Worm (Caenorhabditis elegans) whole organism, L1 larva: ENCODE data around the gene sysm-1.

Experiments used
- C34B4.2 ChIP-seq: sonication (generic microtip); optimal IDR thresholded peaks from 2 replicates; lab custom pipeline; 2017; ENCODE audit warnings: mild to moderate bottlenecking, missing genetic modification characterization, missing compliant biosample characterization
- Y116A8C.19 ChIP-seq: sonication (generic microtip); optimal IDR thresholded peaks from 2 replicates; lab custom pipeline; 2016; ENCODE audit warnings: missing compliant biosample characterization, missing genetic modification characterization, borderline replicate concordance
- aly-2 ChIP-seq: fragments of 150-350 bp; optimal IDR thresholded peaks from 2 replicates; lab custom pipeline; 2014; ENCODE audit warnings: missing biosample characterization, missing genetic modification characterization
- ama-1 ChIP-seq: fragments of 150-350 bp; optimal IDR thresholded peaks from 2 replicates; lab custom pipeline; 2014
- blmp-1 ChIP-seq: fragments of 150-350 bp; optimal IDR thresholded peaks from 2 replicates; lab custom pipeline; 2014; ENCODE audit warnings: missing biosample characterization, missing genetic modification characterization
- ceh-63 ChIP-seq: fragments of 200-800 bp; sonication (Bioruptor generic); optimal IDR thresholded peaks from 2 replicates; lab custom pipeline; 2018; ENCODE audit warnings: mild to moderate bottlenecking, missing genetic modification characterization, missing compliant biosample characterization
- ceh-88 ChIP-seq: fragments of 200-800 bp; sonication (Bioruptor generic); IDR thresholded peaks from 2 replicates; pipeline ENCODE4 v1.3.6; 2022; ENCODE audit warnings: missing genetic modification characterization, missing compliant biosample characterization
- ceh-90 ChIP-seq: sonication (generic microtip); optimal IDR thresholded peaks from 2 replicates; lab custom pipeline; 2016; ENCODE audit warnings: missing genetic modification characterization, missing compliant biosample characterization
- ces-1 ChIP-seq: fragments of 150-350 bp; optimal IDR thresholded peaks from 2 replicates; lab custom pipeline; 2014; ENCODE audit warnings: missing biosample characterization, missing genetic modification reagents, missing genetic modification characterization
- dpl-1 ChIP-seq, 3 experiments: fragments of 150-350 bp in 2 of 3; sonication (generic microtip) in 1 of 3; optimal IDR thresholded peaks; 2 replicates each; lab custom pipeline; 2014 to 2017; ENCODE audit warnings: missing biosample characterization in 3 of 3, missing genetic modification characterization in 3 of 3, missing genetic modification reagents in 3 of 3
- efl-1 ChIP-seq, 4 experiments: fragments of 150-350 bp; optimal IDR thresholded peaks in 3 of 4; peaks in 1 of 4; 1 replicate in 1 of 4; 2 replicates in 3 of 4; lab custom pipeline; 2014; ENCODE audit warnings: missing biosample characterization in 2 of 4, missing genetic modification characterization in 2 of 4, missing genetic modification reagents in 2 of 4
- efl-3 ChIP-seq: fragments of 200-800 bp; sonication (Bioruptor generic); optimal IDR thresholded peaks from 2 replicates; lab custom pipeline; 2018; ENCODE audit warnings: mild to moderate bottlenecking, missing genetic modification characterization, missing compliant biosample characterization
- elt-3 ChIP-seq, 6 experiments: fragments of 150-350 bp in 1 of 6; sonication (generic microtip); optimal IDR thresholded peaks; 2 replicates each; lab custom pipeline; 2017 to 2018; ENCODE audit warnings: missing biosample characterization in 6 of 6, missing genetic modification characterization in 6 of 6, inconsistent platforms in 1 of 6
- fkh-10 ChIP-seq: sonication (generic microtip); optimal IDR thresholded peaks from 2 replicates; lab custom pipeline; 2017; ENCODE audit warnings: missing biosample characterization, missing genetic modification reagents, missing genetic modification characterization
- fkh-4 ChIP-seq: sonication (generic microtip); optimal IDR thresholded peaks from 2 replicates; lab custom pipeline; 2016; ENCODE audit warnings: missing compliant biosample characterization, missing genetic modification characterization, borderline replicate concordance
- fkh-8 ChIP-seq: sonication (generic microtip); optimal IDR thresholded peaks from 2 replicates; lab custom pipeline; 2016; ENCODE audit warnings: mild to moderate bottlenecking, missing genetic modification characterization, missing compliant biosample characterization
- grh-1 ChIP-seq: fragments of 200-800 bp; sonication (Bioruptor generic); IDR thresholded peaks from 2 replicates; pipeline ENCODE4 v1.3.6; 2022; ENCODE audit warnings: missing genetic modification reagents, missing genetic modification characterization, missing compliant biosample characterization
- hlh-4 ChIP-seq: sonication (generic microtip); optimal IDR thresholded peaks from 2 replicates; lab custom pipeline; 2016; ENCODE audit warnings: mild to moderate bottlenecking, missing genetic modification characterization, missing compliant biosample characterization
- irx-1 ChIP-seq: sonication (generic microtip); optimal IDR thresholded peaks from 2 replicates; lab custom pipeline; 2016; ENCODE audit warnings: missing genetic modification characterization, missing compliant biosample characterization
- jun-1 ChIP-seq: fragments of 150-350 bp; optimal IDR thresholded peaks from 2 replicates; lab custom pipeline; 2014; ENCODE audit warnings: missing biosample characterization, missing genetic modification reagents, missing genetic modification characterization
- lin-14 ChIP-seq: fragments of 200-800 bp; sonication (Bioruptor generic); optimal IDR thresholded peaks from 2 replicates; lab custom pipeline; 2018; ENCODE audit warnings: mild to moderate bottlenecking, missing genetic modification characterization, moderate library complexity, missing compliant biosample characterization
- lin-35 ChIP-seq, 2 experiments: fragments of 150-350 bp; optimal IDR thresholded peaks; 2 replicates each; lab custom pipeline; 2014; ENCODE audit warnings: missing biosample characterization in 2 of 2, missing genetic modification characterization in 2 of 2, missing genetic modification reagents in 2 of 2
- lir-3 ChIP-seq: sonication (generic microtip); optimal IDR thresholded peaks from 2 replicates; lab custom pipeline; 2016; ENCODE audit warnings: mild to moderate bottlenecking, missing genetic modification characterization, moderate library complexity, missing compliant biosample characterization; ENCODE audit not compliant: poor library complexity
- mep-1 ChIP-seq: fragments of 150-350 bp; optimal IDR thresholded peaks from 2 replicates; lab custom pipeline; 2014; ENCODE audit warnings: missing biosample characterization, missing genetic modification characterization
- nhr-47 ChIP-seq: sonication (generic microtip); optimal IDR thresholded peaks from 2 replicates; lab custom pipeline; 2016; ENCODE audit warnings: mild to moderate bottlenecking, missing genetic modification characterization, moderate library complexity, missing compliant biosample characterization
- nhr-76 ChIP-seq: sonication (generic microtip); optimal IDR thresholded peaks from 2 replicates; lab custom pipeline; 2017; ENCODE audit warnings: missing biosample characterization, missing genetic modification characterization
- nhr-77 ChIP-seq: fragments of 150-350 bp; optimal IDR thresholded peaks from 2 replicates; lab custom pipeline; 2014; ENCODE audit warnings: missing biosample characterization, missing genetic modification characterization
- nhr-85 ChIP-seq: sonication (generic microtip); peaks from one replicate; lab custom pipeline; 2016; ENCODE audit warnings: missing genetic modification characterization, inconsistent platforms, missing compliant biosample characterization
- pax-3 ChIP-seq: fragments of 200-800 bp; sonication (Bioruptor generic); optimal IDR thresholded peaks from 2 replicates; lab custom pipeline; 2018; ENCODE audit warnings: mild to moderate bottlenecking, missing genetic modification characterization, moderate library complexity, missing compliant biosample characterization
- rnt-1 ChIP-seq: sonication (generic microtip); optimal IDR thresholded peaks from 2 replicates; lab custom pipeline; 2016; ENCODE audit warnings: mild to moderate bottlenecking, missing genetic modification characterization, moderate library complexity, missing compliant biosample characterization
- snu-23 ChIP-seq: sonication (generic microtip); optimal IDR thresholded peaks from 2 replicates; lab custom pipeline; 2016; ENCODE audit warnings: missing genetic modification characterization, missing compliant biosample characterization
- sox-4 ChIP-seq: sonication (generic microtip); optimal IDR thresholded peaks from 2 replicates; lab custom pipeline; 2016; ENCODE audit warnings: missing genetic modification characterization, missing compliant biosample characterization
- unc-30 ChIP-seq: sonication (generic microtip); optimal IDR thresholded peaks from 2 replicates; lab custom pipeline; 2017; ENCODE audit warnings: missing biosample characterization, missing genetic modification characterization
- vab-15 ChIP-seq: sonication (generic microtip); optimal IDR thresholded peaks from 2 replicates; lab custom pipeline; 2017; ENCODE audit warnings: missing genotype, mild to moderate bottlenecking, missing genetic modification characterization, missing compliant biosample characterization
- ztf-11 ChIP-seq, 2 experiments: sonication (generic microtip); optimal IDR thresholded peaks; 2 replicates each; lab custom pipeline; 2016 to 2017; ENCODE audit warnings: missing genetic modification characterization in 2 of 2, missing biosample characterization in 1 of 2, missing compliant biosample characterization in 1 of 2
- ztf-4 ChIP-seq: fragments of 150-350 bp; optimal IDR thresholded peaks from 2 replicates; lab custom pipeline; 2014; ENCODE audit warnings: missing biosample characterization, missing genetic modification characterization

The sysm-1 gene

ce11 chrII:9108443-9108842 is 25.4 kb upstream of the sysm-1 start, which contains the start of gene dnj-23 (continued):
- TF ChIP-seq dpl-1 (GFP tag; optimal IDR thresholded peaks at IDR 0.05; lab: Kevin White, UChicago): peak; percentile 68 to 87 (median 83)
- TF ChIP-seq ceh-88 (GFP tag; lab: Robert Waterston, UW): no peak
- no peak for TF ChIP-seq ceh-63
- TF ChIP-seq lin-35 (GFP tag; optimal IDR thresholded peaks at IDR 0.05; lab: Kevin White, UChicago): peak; percentile 85 to 95
- TF ChIP-seq mep-1 (tag; lab: Kevin White, UChicago): peak; percentile 35
- TF ChIP-seq rnt-1 (tag; lab: Kevin White, UChicago): peak; percentile 18
- no peak for TF ChIP-seq fkh-10
- no peak for TF ChIP-seq irx-1 (tag; lab: Kevin White, UChicago)
- no peak for TF ChIP-seq pax-3 (tag; lab: Kevin White, UChicago)
- no peak for TF ChIP-seq fkh-4 (tag; lab: Kevin White, UChicago)
- no peak for TF ChIP-seq unc-30 (tag; lab: Kevin White, UChicago)
- no peak for TF ChIP-seq ceh-90 (tag; lab: Kevin White, UChicago)
- TF ChIP-seq ztf-11 (tag; optimal IDR thresholded peaks at IDR 0.05; lab: Kevin White, UChicago): no peak
- no peak for TF ChIP-seq jun-1 (tag; lab: Kevin White, UChicago)
- no peak for TF ChIP-seq Y116A8C.19 (tag; lab: Kevin White, UChicago)
- no peak for TF ChIP-seq nhr-85 (tag; lab: Kevin White, UChicago)
- peak; percentile 8 for TF ChIP-seq snu-23 (GFP tag; lab: Kevin White, UChicago)
- TF ChIP-seq fkh-8 (tag; lab: Kevin White, UChicago): no peak
- TF ChIP-seq nhr-76 (tag; lab: Kevin White, UChicago): no peak
- TF ChIP-seq ama-1: no peak
- TF ChIP-seq nhr-47 (tag; lab: Kevin White, UChicago): peak; percentile 5
- TF ChIP-seq lin-14 (GFP tag; lab: Kevin White, UChicago): peak; percentile 4
- TF ChIP-seq vab-15: no peak
- TF ChIP-seq elt-3 (tag; optimal IDR thresholded peaks at IDR 0.05; lab: Kevin White, UChicago): no peak
- no peak for TF ChIP-seq C34B4.2 (tag; lab: Kevin White, UChicago)
- no peak for TF ChIP-seq ces-1 (GFP tag; lab: Kevin White, UChicago)
- TF ChIP-seq hlh-4 (tag; lab: Kevin White, UChicago): no peak
- peak; percentile 26 to 85 for TF ChIP-seq efl-1 (optimal IDR thresholded peaks at IDR 0.05; lab: Kevin White, UChicago)
- peak; percentile 88 to 98 for TF ChIP-seq efl-1 (GFP tag; optimal IDR thresholded peaks at IDR 0.05 in 1 of 2; lab: Kevin White, UChicago)
- no peak for TF ChIP-seq grh-1 (GFP tag; lab: Robert Waterston, UW)
- no peak for TF ChIP-seq ztf-4 (tag; lab: Kevin White, UChicago)
- TF ChIP-seq aly-2 (tag; lab: Kevin White, UChicago): no peak
- TF ChIP-seq blmp-1 (tag; lab: Kevin White, UChicago): peak; percentile 26
- TF ChIP-seq nhr-77: no peak
- no peak for TF ChIP-seq efl-3 (GFP tag; lab: Kevin White, UChicago)

DNA sequence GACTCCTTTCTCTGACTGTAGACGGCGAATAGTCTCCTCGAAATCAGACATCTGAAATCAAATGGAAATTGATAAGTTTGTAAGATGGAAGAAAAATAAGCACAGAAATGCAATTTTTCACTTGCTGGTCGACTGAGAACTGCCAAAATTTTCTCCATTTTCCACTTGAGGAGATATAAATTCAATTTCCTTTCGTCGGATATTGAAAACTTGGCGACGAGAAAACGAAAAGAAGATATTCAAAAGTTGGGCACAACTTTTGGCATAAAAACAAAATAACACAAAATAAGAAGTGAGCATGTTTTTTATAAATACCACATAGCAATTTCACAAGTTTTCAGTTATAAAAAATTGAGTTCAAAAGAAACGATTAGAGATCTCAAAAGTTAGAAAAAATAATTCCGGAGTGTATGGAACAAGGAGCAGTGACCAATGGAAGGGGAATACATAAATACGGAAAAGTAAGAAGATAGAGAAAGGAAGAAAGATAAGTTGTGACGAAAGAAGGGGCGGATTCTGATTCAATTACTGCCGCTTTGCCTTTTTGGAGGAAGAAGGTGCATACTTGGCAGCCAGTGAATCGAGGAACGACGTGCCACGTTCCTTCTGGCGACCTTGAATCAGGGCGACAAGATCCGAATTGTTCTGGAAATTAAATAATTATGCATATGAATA is 24.2 kb upstream of the sysm-1 start, which contains the start of gene dyrb-1:
Gene dyrb-1 (minus strand): TSS at position 51 of the 675 bp plus-strand sequence.
- TF ChIP-seq fkh-10 (peak; percentile 20), Y116A8C.19 (tag; lab: Kevin White, UChicago) (no peak), jun-1 (tag; lab: Kevin White, UChicago) (no peak), snu-23 (GFP tag; lab: Kevin White, UChicago) (no peak), ces-1 (GFP tag; lab: Kevin White, UChicago) (peak; percentile 47), sox-4 (tag; lab: Kevin White, UChicago) (no peak), lin-14 (GFP tag; lab: Kevin White, UChicago) (peak; percentile 43)

- TF ChIP-seq efl-1 (optimal IDR thresholded peaks at IDR 0.05; lab: Kevin White, UChicago) (no peak), efl-1 (GFP tag; optimal IDR thresholded peaks at IDR 0.05 in 1 of 2; lab: Kevin White, UChicago) (peak in 1 of 2 experiments; percentile 48), lir-3 (tag; lab: Kevin White, UChicago) (no peak)
- TF ChIP-seq, all 84 proteins: peak for 1
Measured at ce11 chrII:9100798-9101197, 17.8 kb upstream of the sysm-1 start, which contains the start of gene T24H10.5. T24H10.5 (plus strand) TSS chrII:9101098.
